Fruit fly (Drosophila melanogaster) whole organism, embryonic: ENCODE data around the gene Pvr.

Experiments
- Blimp-1 ChIP-seq: fragments of 200-800 bp; sonication (Bioruptor generic); optimal IDR thresholded peaks from 3 replicates; lab custom pipeline; 2018; ENCODE audit warnings: missing biosample characterization, missing genetic modification characterization, mild to moderate bottlenecking, moderate library complexity, missing genetic modification reagents
- CG10321 ChIP-seq: fragments of 200-800 bp; sonication (Bioruptor generic); IDR thresholded peaks from 2 replicates; pipeline ENCODE4 v1.3.6; 2022; ENCODE audit warnings: missing biosample characterization, missing genetic modification characterization
- CG11695 ChIP-seq: fragments of 200-800 bp; sonication (Bioruptor generic); IDR thresholded peaks from 3 replicates; pipeline ENCODE4 v1.3.6; 2022; ENCODE audit warnings: missing biosample characterization, missing genetic modification characterization
- CG11696 ChIP-seq: fragments of 200-800 bp; sonication (Bioruptor generic); IDR thresholded peaks from 2 replicates; pipeline ENCODE4 v1.3.6; 2022; ENCODE audit warnings: missing biosample characterization, missing genetic modification characterization
- CG12104 ChIP-seq: fragments of 200-800 bp; sonication (Bioruptor generic); optimal IDR thresholded peaks from 3 replicates; lab custom pipeline; 2016; ENCODE audit warnings: missing biosample characterization, missing genetic modification characterization
- CG12659 ChIP-seq: fragments of 200-800 bp; sonication (Bioruptor generic); optimal IDR thresholded peaks from 3 replicates; lab custom pipeline; 2017; ENCODE audit warnings: mild to moderate bottlenecking, missing biosample characterization, missing genetic modification reagents, missing genetic modification characterization
- CG17328 ChIP-seq: fragments of 200-800 bp; sonication (Bioruptor generic); IDR thresholded peaks from 2 replicates; pipeline ENCODE4 v1.3.6; 2022; ENCODE audit warnings: missing biosample characterization, missing genetic modification characterization
- CG17359 ChIP-seq: fragments of 200-800 bp; sonication (Bioruptor generic); optimal IDR thresholded peaks from 3 replicates; lab custom pipeline; 2018; ENCODE audit warnings: missing biosample characterization, mild to moderate bottlenecking, missing genetic modification characterization, moderate library complexity
- CG32532 ChIP-seq: fragments of 200-800 bp; sonication (Bioruptor generic); IDR thresholded peaks from 2 replicates; pipeline ENCODE4 v1.3.6; 2022; ENCODE audit warnings: missing biosample characterization, missing genetic modification characterization
- CG32772 ChIP-seq: fragments of 200-800 bp; sonication (Bioruptor generic); IDR thresholded peaks from 2 replicates; pipeline ENCODE4 v1.3.6; 2022; ENCODE audit warnings: missing biosample characterization, missing genetic modification characterization
- CG3995 ChIP-seq: fragments of 200-800 bp; sonication (Bioruptor generic); optimal IDR thresholded peaks from 3 replicates; lab custom pipeline; 2016; ENCODE audit warnings: missing biosample characterization, missing genetic modification characterization
- CG4424 ChIP-seq: fragments of 200-800 bp; sonication (Bioruptor generic); optimal IDR thresholded peaks from 3 replicates; lab custom pipeline; 2016; ENCODE audit warnings: missing biosample characterization, missing genetic modification characterization
- CG6654 ChIP-seq: fragments of 200-800 bp; sonication (Bioruptor generic); optimal IDR thresholded peaks from 2 replicates; lab custom pipeline; 2017; ENCODE audit warnings: missing biosample characterization, mild to moderate bottlenecking, missing genetic modification characterization
- CG7786 ChIP-seq: fragments of 200-800 bp; sonication (Bioruptor generic); optimal IDR thresholded peaks from 2 replicates; lab custom pipeline; 2016; ENCODE audit warnings: missing biosample characterization, missing genetic modification characterization
- CG8359 ChIP-seq: fragments of 200-800 bp; sonication (Bioruptor generic); optimal IDR thresholded peaks from 2 replicates; lab custom pipeline; 2017; ENCODE audit warnings: missing biosample characterization, mild to moderate bottlenecking, missing genetic modification characterization, borderline replicate concordance
- CG9215 ChIP-seq: fragments of 200-800 bp; sonication (Bioruptor generic); IDR thresholded peaks from 2 replicates; pipeline ENCODE4 v1.3.6; 2022; ENCODE audit warnings: missing biosample characterization, missing genetic modification characterization
- CG9932 ChIP-seq: fragments of 200-800 bp; sonication (Bioruptor generic); IDR thresholded peaks from 2 replicates; pipeline ENCODE4 v1.3.6; 2022; ENCODE audit warnings: missing biosample characterization, missing genetic modification characterization
- D19B ChIP-seq: fragments of 200-800 bp; sonication (Bioruptor generic); optimal IDR thresholded peaks from 2 replicates; lab custom pipeline; 2017; ENCODE audit warnings: missing biosample characterization, mild to moderate bottlenecking, missing genetic modification characterization
- E2f1 ChIP-seq: fragments of 200-800 bp; sonication (Bioruptor generic); IDR thresholded peaks from 2 replicates; pipeline ENCODE4 v1.3.6; 2022; ENCODE audit warnings: missing biosample characterization, missing genetic modification characterization
- Hmr ChIP-seq: fragments of 200-800 bp; sonication (Bioruptor generic); optimal IDR thresholded peaks from 3 replicates; lab custom pipeline; 2017; ENCODE audit warnings: mild to moderate bottlenecking, missing biosample characterization, missing genetic modification reagents, missing genetic modification characterization
- Max ChIP-seq: fragments of 200-800 bp; sonication (Bioruptor generic); optimal IDR thresholded peaks from 2 replicates; lab custom pipeline; 2016; ENCODE audit warnings: missing biosample characterization, mild to moderate bottlenecking, missing genetic modification characterization
- Med ChIP-seq: fragments of 200-800 bp; sonication (Bioruptor generic); peaks from one replicate; lab custom pipeline; 2016; ENCODE audit warnings: missing biosample characterization, missing genetic modification characterization, mild to moderate bottlenecking, inconsistent platforms, moderate library complexity
- Meics ChIP-seq: fragments of 200-800 bp; sonication (Bioruptor generic); optimal IDR thresholded peaks from 2 replicates; lab custom pipeline; 2017; ENCODE audit warnings: missing biosample characterization, mild to moderate bottlenecking, missing genetic modification characterization
- Nf-YC ChIP-seq: fragments of 200-800 bp; optimal IDR thresholded peaks from 3 replicates; lab custom pipeline; 2019; ENCODE audit warnings: missing biosample characterization, mild to moderate bottlenecking, missing genetic modification characterization, moderate library complexity
- Oli ChIP-seq: fragments of 200-800 bp; sonication (Bioruptor generic); optimal IDR thresholded peaks from 2 replicates; lab custom pipeline; 2018; ENCODE audit warnings: missing biosample characterization, mild to moderate bottlenecking, missing genetic modification characterization, moderate library complexity
- PHDP ChIP-seq: fragments of 200-800 bp; sonication (Bioruptor generic); optimal IDR thresholded peaks from 3 replicates; lab custom pipeline; 2018; ENCODE audit warnings: missing biosample characterization, mild to moderate bottlenecking, missing genetic modification characterization, moderate library complexity
- Ravus ChIP-seq: fragments of 200-800 bp; sonication (Bioruptor generic); IDR thresholded peaks from 2 replicates; pipeline ENCODE4 v1.3.6; 2022; ENCODE audit warnings: missing biosample characterization, missing genetic modification characterization
- Rfx ChIP-seq: fragments of 200-800 bp; sonication (Bioruptor generic); IDR thresholded peaks from 2 replicates; pipeline ENCODE4 v1.3.6; 2022; ENCODE audit warnings: missing biosample characterization, missing genetic modification characterization
- Rx ChIP-seq: fragments of 200-800 bp; sonication (Bioruptor generic); IDR thresholded peaks from 2 replicates; pipeline ENCODE4 v1.3.6; 2022; ENCODE audit warnings: missing biosample characterization, missing genetic modification characterization
- Sin3A ChIP-seq: fragments of >200 bp; optimal IDR thresholded peaks from 2 replicates; lab custom pipeline; 2018
- Sox102F ChIP-seq: fragments of 200-800 bp; sonication (Bioruptor generic); optimal IDR thresholded peaks from 2 replicates; lab custom pipeline; 2018; ENCODE audit warnings: missing biosample characterization, mild to moderate bottlenecking, missing genetic modification characterization, moderate library complexity
- TFAM ChIP-seq: fragments of 200-800 bp; sonication (Bioruptor generic); optimal IDR thresholded peaks from 2 replicates; lab custom pipeline; 2017; ENCODE audit warnings: missing biosample characterization, missing genetic modification characterization, inconsistent platforms
- Xrp1 ChIP-seq: fragments of 200-800 bp; sonication (Bioruptor generic); IDR thresholded peaks from 2 replicates; pipeline ENCODE4 v1.3.6; 2022; ENCODE audit warnings: missing biosample characterization, missing genetic modification characterization
- chif ChIP-seq, 2 experiments: fragments of 200-800 bp; sonication (Bioruptor generic); optimal IDR thresholded peaks; 3 replicates each; lab custom pipeline; 2016; ENCODE audit warnings: missing biosample characterization in 2 of 2, missing genetic modification characterization in 2 of 2
- cwo ChIP-seq: fragments of 200-800 bp; sonication (Bioruptor generic); optimal IDR thresholded peaks from 3 replicates; lab custom pipeline; 2017; ENCODE audit warnings: missing biosample characterization, missing genetic modification characterization, mild to moderate bottlenecking, moderate library complexity, missing genetic modification reagents
- dmrt11E ChIP-seq: fragments of 200-800 bp; sonication (Bioruptor generic); optimal IDR thresholded peaks from 3 replicates; lab custom pipeline; 2018; ENCODE audit warnings: missing biosample characterization, mild to moderate bottlenecking, missing genetic modification characterization, moderate library complexity
- fu2 ChIP-seq: fragments of 200-800 bp; sonication (Bioruptor generic); optimal IDR thresholded peaks from 2 replicates; lab custom pipeline; 2016; ENCODE audit warnings: missing biosample characterization, missing genetic modification characterization
- pan ChIP-seq, 4 experiments: fragments of >200 bp in 3 of 4; fragments of 200-800 bp in 1 of 4; sonication (Bioruptor generic) in 1 of 4; optimal IDR thresholded peaks in 3 of 4; IDR thresholded peaks in 1 of 4; 2 replicates each; pipeline versions ENCODE4 v1.3.6 to Lab custom; 2017 to 2022; ENCODE audit warnings: missing biosample characterization in 2 of 4, missing genetic modification characterization in 2 of 4, mixed read lengths in 1 of 4
- phol ChIP-seq: fragments of 200-800 bp; sonication (Bioruptor generic); optimal IDR thresholded peaks from 3 replicates; lab custom pipeline; 2018; ENCODE audit warnings: missing biosample characterization, mild to moderate bottlenecking, missing genetic modification characterization, moderate library complexity
- prd ChIP-seq, 3 experiments: fragments of >200 bp in 2 of 3; fragments of 200-800 bp in 1 of 3; sonication (Bioruptor generic) in 1 of 3; optimal IDR thresholded peaks in 2 of 3; IDR thresholded peaks in 1 of 3; 2 replicates in 2 of 3; 3 replicates in 1 of 3; pipeline versions ENCODE4 v1.3.6 to Lab custom; 2017 to 2022; ENCODE audit warnings: missing biosample characterization in 1 of 3, missing genetic modification characterization in 1 of 3
- row ChIP-seq: fragments of 200-800 bp; sonication (Bioruptor generic); IDR thresholded peaks from 3 replicates; pipeline ENCODE4 v1.3.6; 2022; ENCODE audit warnings: missing biosample characterization, missing genetic modification characterization
- seq ChIP-seq: fragments of 200-800 bp; sonication (Bioruptor generic); IDR thresholded peaks from 2 replicates; pipeline ENCODE4 v1.3.6; 2022; ENCODE audit warnings: missing biosample characterization, missing genetic modification characterization
- sim ChIP-seq: fragments of 200-800 bp; sonication (Bioruptor generic); IDR thresholded peaks from 2 replicates; pipeline ENCODE4 v1.3.6; 2022; ENCODE audit warnings: missing biosample characterization, missing genetic modification characterization
- slbo ChIP-seq: fragments of 200-800 bp; sonication (Bioruptor generic); IDR thresholded peaks from 2 replicates; pipeline ENCODE4 v1.3.6; 2022; ENCODE audit warnings: missing biosample characterization, missing genetic modification characterization
- stc ChIP-seq: fragments of 200-800 bp; sonication (Bioruptor generic); IDR thresholded peaks from 2 replicates; pipeline ENCODE4 v1.3.6; 2022; ENCODE audit warnings: missing biosample characterization, missing genetic modification characterization
- sug ChIP-seq: fragments of 200-800 bp; optimal IDR thresholded peaks from 2 replicates; lab custom pipeline; 2019; ENCODE audit warnings: missing biosample characterization, mild to moderate bottlenecking, missing genetic modification characterization, moderate library complexity
- trh ChIP-seq: fragments of 200-800 bp; sonication (Bioruptor generic); optimal IDR thresholded peaks from 2 replicates; lab custom pipeline; 2016; ENCODE audit warnings: missing biosample characterization, missing genetic modification characterization
- tup ChIP-seq: fragments of 200-800 bp; sonication (Bioruptor generic); optimal IDR thresholded peaks from 2 replicates; lab custom pipeline; 2016; ENCODE audit warnings: missing biosample characterization, mild to moderate bottlenecking, missing genetic modification characterization, moderate library complexity
- twi ChIP-seq: fragments of 200-800 bp; optimal IDR thresholded peaks from 2 replicates; lab custom pipeline; 2019; ENCODE audit warnings: missing biosample characterization, mild to moderate bottlenecking, missing genetic modification characterization, moderate library complexity
- zfh1 ChIP-seq: fragments of 200-800 bp; sonication (Bioruptor generic); IDR thresholded peaks from 3 replicates; pipeline ENCODE4 v1.3.6; 2022; ENCODE audit warnings: missing biosample characterization, missing genetic modification characterization

Pvr gene

DNA sequence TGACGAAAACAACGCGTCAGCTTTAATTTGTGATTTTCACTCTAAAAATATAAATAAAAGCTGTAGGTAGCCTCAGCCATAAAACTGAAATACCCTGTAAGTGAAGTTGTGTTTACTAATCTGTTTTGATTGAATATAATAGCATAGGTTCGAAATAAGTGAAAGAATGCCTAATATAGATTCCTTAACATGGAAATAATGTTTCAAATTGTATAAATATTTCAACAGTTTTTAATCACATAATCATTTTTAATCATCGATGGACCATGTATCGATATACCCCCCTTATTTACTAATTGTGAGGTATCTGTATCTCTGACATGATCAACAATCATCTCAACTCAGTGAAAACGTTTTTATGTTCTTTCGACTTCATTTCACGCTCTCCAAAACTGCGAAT is 15.7 kb upstream of the Pvr start:
- peak; percentile 63 for TF ChIP-seq slbo (GFP tag; lab: Robert Waterston, UW)
- no peak for TF ChIP-seq CG9215 (GFP tag; lab: Robert Waterston, UW)
- TF ChIP-seq tup (GFP tag; lab: Kevin White, UChicago), result no peak
- no peak for TF ChIP-seq PHDP (tag; lab: Kevin White, UChicago)
- TF ChIP-seq E2f1, result peak; percentile 48; the same call in 1 of the 2 replicates
- TF ChIP-seq CG4424 (GFP tag; lab: Kevin White, UChicago), result no peak
- peak; percentile 18 for TF ChIP-seq cwo (GFP tag; lab: Kevin White, UChicago)
- TF ChIP-seq TFAM (GFP tag; lab: Kevin White, UChicago), result no peak
- TF ChIP-seq CG32532, result peak; percentile 72
- no peak for TF ChIP-seq sug (tag; lab: Kevin White, UChicago)
- TF ChIP-seq CG17359 (tag; lab: Kevin White, UChicago), result no peak
- peak; percentile 18 for TF ChIP-seq Hmr
- no peak for TF ChIP-seq twi (tag; lab: Kevin White, UChicago)
- TF ChIP-seq Sox102F (GFP tag; lab: Kevin White, UChicago), result no peak
- TF ChIP-seq Nf-YC (tag; lab: Kevin White, UChicago), result no peak
- TF ChIP-seq CG11696 (GFP tag; lab: Robert Waterston, UW), result peak; percentile 32; the same call in 1 of the 2 replicates
- peak; percentile 53 for TF ChIP-seq Blimp-1 (GFP tag; lab: Kevin White, UChicago)
- TF ChIP-seq prd (optimal IDR thresholded peaks at IDR 0.05; lab: Kevin White, UChicago), result no peak
- TF ChIP-seq prd (GFP tag; IDR thresholded peaks at IDR 0.05; lab: Robert Waterston, UW), result peak; percentile 27; the same call in 1 of the 3 replicates
- no peak for TF ChIP-seq trh (GFP tag; lab: Kevin White, UChicago)
- no peak for TF ChIP-seq CG7786
- peak; percentile 33; the same call in 1 of the 3 replicates for TF ChIP-seq zfh1
- 0 out of 2 replicates have a peak, but pooled peaks have one; percentile 12 for TF ChIP-seq stc (GFP tag; lab: Robert Waterston, UW)
- TF ChIP-seq Ravus (GFP tag; lab: Robert Waterston, UW), result no peak
- TF ChIP-seq Oli (tag; lab: Kevin White, UChicago), result peak; percentile 18
- peak; percentile 21; the same call in 1 of the 2 replicates for TF ChIP-seq Rx (GFP tag; lab: Robert Waterston, UW)
- TF ChIP-seq chif (GFP tag; optimal IDR thresholded peaks at IDR 0.05; lab: Kevin White, UChicago), result peak in 1 of 2 experiments; percentile 4
- peak; percentile 85 for TF ChIP-seq D19B (GFP tag; lab: Kevin White, UChicago)
- no peak for TF ChIP-seq CG3995 (GFP tag; lab: Kevin White, UChicago)
- no peak for TF ChIP-seq seq (GFP tag; lab: Robert Waterston, UW)
- TF ChIP-seq Rfx, result peak; percentile 41; the same call in 1 of the 2 replicates
- no peak for TF ChIP-seq CG8359
- no peak for TF ChIP-seq dmrt11E (tag; lab: Kevin White, UChicago)
- TF ChIP-seq Xrp1 (GFP tag; lab: Robert Waterston, UW), result peak; percentile 30; the same call in 1 of the 2 replicates
- no peak for TF ChIP-seq phol
- peak; percentile 59; the same call in 1 of the 3 replicates for TF ChIP-seq CG11695
- TF ChIP-seq pan (optimal IDR thresholded peaks at IDR 0.05; lab: Kevin White, UChicago), result no peak
- peak in 1 of 2 experiments; percentile 41 for TF ChIP-seq pan (GFP tag; optimal IDR thresholded peaks at IDR 0.05 in 1 of 2, IDR thresholded peaks at IDR 0.05 in 1 of 2)
- no peak for TF ChIP-seq Sin3A (lab: Kevin White, UChicago)
- TF ChIP-seq row, result peak; percentile 63; the same call in 2 of the 3 replicates
- peak; percentile 14 for TF ChIP-seq CG12659 (GFP tag; lab: Kevin White, UChicago)
- no peak for TF ChIP-seq CG10321
- TF ChIP-seq CG9932, result peak; percentile 54
- 0 out of 2 replicates have a peak, but pooled peaks have one; percentile 8 for TF ChIP-seq CG17328
- peak; percentile 31 for TF ChIP-seq Meics
- TF ChIP-seq CG6654 (GFP tag; lab: Kevin White, UChicago), result no peak
- no peak for TF ChIP-seq sim
- TF ChIP-seq Med (GFP tag; lab: Kevin White, UChicago), result peak; percentile 44
- TF ChIP-seq Max (GFP tag; lab: Kevin White, UChicago), result no peak
- no peak for TF ChIP-seq fu2
- 0 out of 2 replicates have a peak, but pooled peaks have one; percentile 43 for TF ChIP-seq CG32772 (GFP tag; lab: Robert Waterston, UW)
- TF ChIP-seq CG12104 (GFP tag; lab: Kevin White, UChicago), result no peak
